Worm (Caenorhabditis elegans): ENCODE measurements around the gene ZK938.12.

Gene ZK938.12

ce11 chrII:9797664-9798063, 33.5 kb upstream of the ZK938.12 start, which contains the start of gene cyp-13A4:
cyp-13A4 (minus strand) TSS chrII:9797740.
- TF ChIP-seq elt-2 (tag; optimal IDR thresholded peaks at IDR 0.05) (peak; percentile 18), pqm-1 (tag; optimal IDR thresholded peaks at IDR 0.05) (peak; percentile 36), lin-15B (tag; optimal IDR thresholded peaks at IDR 0.05) (no peak)

DNA sequence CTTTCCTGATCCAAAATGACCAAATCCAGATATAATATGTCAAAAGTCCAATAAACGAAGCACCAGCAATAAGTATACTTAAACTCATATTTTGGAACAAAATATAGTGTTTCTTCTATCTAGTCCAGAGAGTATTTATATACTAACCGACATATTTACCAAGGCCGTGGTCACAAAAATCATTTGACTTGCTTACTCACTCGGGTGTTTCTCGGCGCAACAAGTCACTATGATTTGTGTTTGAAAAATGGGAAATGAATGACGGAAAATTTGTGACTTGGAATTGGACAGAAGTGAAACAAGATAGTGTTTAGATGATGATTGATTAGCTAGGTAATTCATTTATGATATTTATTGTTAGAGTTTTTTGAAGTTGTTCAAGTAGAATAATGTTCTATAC, 30.9 kb upstream of the ZK938.12 start, which contains the start of gene cyp-13A5:
Gene cyp-13A5, minus strand, starts transcription at position 112 of the 400 bp plus-strand sequence.
- no peak for TF ChIP-seq ztf-11 (tag; optimal IDR thresholded peaks at IDR 0.05)
- TF ChIP-seq lin-39 (tag; optimal IDR thresholded peaks at IDR 0.05) = no peak
- TF ChIP-seq hmg-11 (tag; optimal IDR thresholded peaks at IDR 0.05) = no peak
- no peak for TF ChIP-seq mdl-1 (tag; optimal IDR thresholded peaks at IDR 0.05)
- no peak for TF ChIP-seq ceh-9 (tag; optimal IDR thresholded peaks at IDR 0.05)
- no peak for TF ChIP-seq elt-3 (tag; optimal IDR thresholded peaks at IDR 0.05)
- no peak for TF ChIP-seq ceh-28 (tag; optimal IDR thresholded peaks at IDR 0.05)
- TF ChIP-seq aly-2 (tag; optimal IDR thresholded peaks at IDR 0.05) = no peak
- TF ChIP-seq pqm-1 (tag; optimal IDR thresholded peaks at IDR 0.05) = peak; percentile 65
- no peak for TF ChIP-seq zag-1 (tag; optimal IDR thresholded peaks at IDR 0.05)
- TF ChIP-seq lin-15B (tag; optimal IDR thresholded peaks at IDR 0.05) = no peak
- no peak for TF ChIP-seq nhr-12 (tag; optimal IDR thresholded peaks at IDR 0.05)
- TF ChIP-seq ztf-4 (tag; optimal IDR thresholded peaks at IDR 0.05) = no peak
- no peak for TF ChIP-seq jun-1 (tag; optimal IDR thresholded peaks at IDR 0.05)
- no peak for TF ChIP-seq nfya-1 (tag; optimal IDR thresholded peaks at IDR 0.05; ENCODE audit: insufficient read depth)
- TF ChIP-seq fkh-2 (tag; optimal IDR thresholded peaks at IDR 0.05) = no peak
- no peak for TF ChIP-seq ZK546.5 (tag; optimal IDR thresholded peaks at IDR 0.05)
- TF ChIP-seq nhr-77 (tag; optimal IDR thresholded peaks at IDR 0.05) = no peak
- TF ChIP-seq nhr-23 (tag; optimal IDR thresholded peaks at IDR 0.05) = peak; percentile 47
- TF ChIP-seq unc-62 (GFP tag; optimal IDR thresholded peaks at IDR 0.05) = no peak
- no peak for TF ChIP-seq elt-1 (tag; optimal IDR thresholded peaks at IDR 0.05)
- peak; percentile 64 for TF ChIP-seq pha-4 (tag; optimal IDR thresholded peaks at IDR 0.05)
- no peak for TF ChIP-seq fkh-10 (GFP tag; optimal IDR thresholded peaks at IDR 0.05)
- no peak for TF ChIP-seq tbx-2 (tag; optimal IDR thresholded peaks at IDR 0.05)
- peak; percentile 37 for TF ChIP-seq elt-2 (tag; optimal IDR thresholded peaks at IDR 0.05)
- no peak for TF ChIP-seq ama-1 (optimal IDR thresholded peaks at IDR 0.05)
- no peak for TF ChIP-seq nhr-43 (tag; optimal IDR thresholded peaks at IDR 0.05; ENCODE audit: poor library complexity, severe bottlenecking)

DNA sequence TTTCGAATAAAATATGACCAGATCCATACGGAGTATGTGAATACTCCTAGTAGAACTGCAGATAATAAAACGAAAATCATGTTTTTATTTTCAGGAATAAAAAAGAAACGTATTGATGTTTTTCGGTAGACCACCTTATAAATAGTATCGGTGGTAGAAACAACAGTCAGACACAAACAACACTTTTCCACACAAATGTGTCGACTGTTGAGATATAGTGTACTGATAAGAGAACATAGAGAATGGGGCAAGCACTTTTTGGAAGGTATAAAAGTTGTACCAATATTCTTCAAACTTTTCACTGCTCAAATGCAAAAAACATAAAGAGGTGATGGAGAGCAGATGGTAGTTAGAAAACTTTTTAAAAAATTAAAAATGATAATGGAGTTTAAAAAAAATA, 28.5 kb upstream of the ZK938.12 start, which contains the start of gene cyp-13A6:
Gene cyp-13A6, minus strand, starts transcription at position 180 of the 400 bp plus-strand sequence.
- no peak for TF ChIP-seq unc-62 (GFP tag; optimal IDR thresholded peaks at IDR 0.05)
- peak; percentile 26 for TF ChIP-seq elt-2 (tag; optimal IDR thresholded peaks at IDR 0.05)
- no peak for TF ChIP-seq aly-2 (tag; optimal IDR thresholded peaks at IDR 0.05)
- no peak for TF ChIP-seq zag-1 (tag; optimal IDR thresholded peaks at IDR 0.05)
- no peak for TF ChIP-seq mml-1 (tag; optimal IDR thresholded peaks at IDR 0.05)
- no peak for TF ChIP-seq tbx-2 (tag; optimal IDR thresholded peaks at IDR 0.05)
- no peak for TF ChIP-seq ZK546.5 (tag; optimal IDR thresholded peaks at IDR 0.05)
- no peak for TF ChIP-seq skn-1 (tag; optimal IDR thresholded peaks at IDR 0.05)
- no peak for TF ChIP-seq egl-27 (tag; optimal IDR thresholded peaks at IDR 0.05)
- TF ChIP-seq unc-39 (tag; optimal IDR thresholded peaks at IDR 0.05) = no peak
- no peak for TF ChIP-seq nhr-43 (tag; optimal IDR thresholded peaks at IDR 0.05; ENCODE audit: poor library complexity, severe bottlenecking)
- TF ChIP-seq nfya-1 (tag; optimal IDR thresholded peaks at IDR 0.05; ENCODE audit: insufficient read depth) = no peak
- peak; percentile 2 for TF ChIP-seq pha-4 (tag; optimal IDR thresholded peaks at IDR 0.05)
- no peak for TF ChIP-seq lin-15B (tag; optimal IDR thresholded peaks at IDR 0.05)
- no peak for TF ChIP-seq nhr-12 (tag; optimal IDR thresholded peaks at IDR 0.05)

- TF ChIP-seq sea-2 (GFP tag; optimal IDR thresholded peaks at IDR 0.05) (no peak), mml-1 (tag; optimal IDR thresholded peaks at IDR 0.05) (no peak), jun-1 (tag; optimal IDR thresholded peaks at IDR 0.05) (no peak), R02D3.7 (tag; optimal IDR thresholded peaks at IDR 0.05) (no peak), ZK546.5 (tag; optimal IDR thresholded peaks at IDR 0.05) (no peak), elt-3 (tag; optimal IDR thresholded peaks at IDR 0.05) (no peak), ceh-16 (tag; optimal IDR thresholded peaks at IDR 0.05) (no peak), skn-1 (tag; optimal IDR thresholded peaks at IDR 0.05) (no peak)
Measured at ce11 chrII:9803320-9803719, 27.8 kb upstream of the ZK938.12 start, which contains the start of gene cyp-13A7. cyp-13A7 (plus strand) TSS chrII:9803620.

Measured in whole organism, L3 larva.